Worm (Caenorhabditis elegans): ENCODE results near the gene cest-35.1.

ce11 chrV:5257358-5257757 is 14.4 kb upstream of the cest-35.1 start, which contains the start of gene srt-67:
- no peak for TF ChIP-seq fkh-4 (tag; optimal IDR thresholded peaks at IDR 0.05; ENCODE audit: borderline replicate concordance)
- TF ChIP-seq elt-3 (tag; optimal IDR thresholded peaks at IDR 0.05), result no peak
- no peak for TF ChIP-seq ces-1 (GFP tag; optimal IDR thresholded peaks at IDR 0.05)
- no peak for TF ChIP-seq skn-1 (tag; optimal IDR thresholded peaks at IDR 0.05)
- TF ChIP-seq egl-27 (tag; optimal IDR thresholded peaks at IDR 0.05), result no peak
- TF ChIP-seq alr-1 (tag; optimal IDR thresholded peaks at IDR 0.05; ENCODE audit: borderline replicate concordance), result no peak
- TF ChIP-seq blmp-1 (tag; optimal IDR thresholded peaks at IDR 0.05), result no peak
- TF ChIP-seq lin-39 (tag; optimal IDR thresholded peaks at IDR 0.05), result no peak
- no peak for TF ChIP-seq nhr-47 (tag; optimal IDR thresholded peaks at IDR 0.05)
- TF ChIP-seq dpl-1 (GFP tag; optimal IDR thresholded peaks at IDR 0.05), result no peak
- no peak for TF ChIP-seq sptf-1 (tag; optimal IDR thresholded peaks at IDR 0.05)
- no peak for TF ChIP-seq zag-1 (tag; optimal IDR thresholded peaks at IDR 0.05)

All from whole organism, L1 larva.